Worm (Caenorhabditis elegans) whole organism, L2 larva: Measurements from ENCODE around the gene ddx-23.

ENCODE experiments used
- C34F6.9 ChIP-seq: fragments of 150-350 bp; optimal IDR thresholded peaks from 2 replicates; lab custom pipeline; 2014; ENCODE audit warnings: missing biosample characterization, missing genetic modification characterization
- F13H6.1 ChIP-seq: sonication (generic microtip); optimal IDR thresholded peaks from 2 replicates; lab custom pipeline; 2016; ENCODE audit warnings: missing genetic modification characterization, missing compliant biosample characterization
- R02D3.7 ChIP-seq: fragments of 150-350 bp; optimal IDR thresholded peaks from 2 replicates; lab custom pipeline; 2014; ENCODE audit warnings: missing biosample characterization, missing genetic modification characterization
- Y55F3AM.14 ChIP-seq: fragments of 200-800 bp; sonication (Bioruptor generic); optimal IDR thresholded peaks from 2 replicates; lab custom pipeline; 2018; ENCODE audit warnings: mild to moderate bottlenecking, missing genetic modification characterization, missing compliant biosample characterization
- ZK546.5 ChIP-seq: sonication (generic microtip); optimal IDR thresholded peaks from 2 replicates; lab custom pipeline; 2017; ENCODE audit warnings: missing biosample characterization, missing genetic modification characterization
- alr-1 ChIP-seq: fragments of 150-350 bp; optimal IDR thresholded peaks from 2 replicates; lab custom pipeline; 2014; ENCODE audit warnings: missing biosample characterization, missing genetic modification characterization
- ama-1 ChIP-seq: fragments of 150-350 bp; optimal IDR thresholded peaks from 2 replicates; lab custom pipeline; 2018; ENCODE audit warnings: inconsistent platforms
- blmp-1 ChIP-seq: sonication (generic microtip); optimal IDR thresholded peaks from 2 replicates; lab custom pipeline; 2017; ENCODE audit warnings: missing genetic modification characterization, mild to moderate bottlenecking, missing compliant biosample characterization, antibody characterized with exemption, moderate library complexity; ENCODE audit not compliant: insufficient read depth
- ceh-82 ChIP-seq: fragments of 150-350 bp; optimal IDR thresholded peaks from 2 replicates; lab custom pipeline; 2014; ENCODE audit warnings: missing biosample characterization, missing genetic modification characterization
- crh-2 ChIP-seq: sonication (generic microtip); optimal IDR thresholded peaks from 2 replicates; lab custom pipeline; 2017; ENCODE audit warnings: missing biosample characterization, missing genetic modification characterization
- dmd-4 ChIP-seq: sonication (generic microtip); optimal IDR thresholded peaks from 2 replicates; lab custom pipeline; 2017; ENCODE audit warnings: missing biosample characterization, missing genetic modification characterization
- egl-27 ChIP-seq: sonication (generic microtip); optimal IDR thresholded peaks from 3 replicates; lab custom pipeline; 2017; ENCODE audit warnings: missing biosample characterization, missing genetic modification reagents, missing genetic modification characterization
- elt-1 ChIP-seq: fragments of 150-350 bp; optimal IDR thresholded peaks from 2 replicates; lab custom pipeline; 2014; ENCODE audit warnings: missing biosample characterization, missing genetic modification characterization
- elt-3 ChIP-seq: sonication (generic microtip); optimal IDR thresholded peaks from 2 replicates; lab custom pipeline; 2017; ENCODE audit warnings: missing biosample characterization, missing genetic modification characterization
- fos-1 ChIP-seq: fragments of 150-350 bp; optimal IDR thresholded peaks from 2 replicates; lab custom pipeline; 2014; ENCODE audit warnings: missing biosample characterization, missing genetic modification characterization
- gmeb-1 ChIP-seq: fragments of 150-350 bp; optimal IDR thresholded peaks from 2 replicates; lab custom pipeline; 2014; ENCODE audit warnings: missing biosample characterization, missing genetic modification characterization
- lin-11 ChIP-seq: fragments of 150-350 bp; sonication (generic microtip); optimal IDR thresholded peaks from 2 replicates; lab custom pipeline; 2014; ENCODE audit warnings: missing biosample characterization, missing genetic modification characterization, inconsistent platforms, mixed read lengths
- lin-13 ChIP-seq: fragments of 150-350 bp; optimal IDR thresholded peaks from 2 replicates; lab custom pipeline; 2014; ENCODE audit warnings: missing biosample characterization, missing genetic modification reagents, missing genetic modification characterization
- lin-39 ChIP-seq: fragments of 150-350 bp; optimal IDR thresholded peaks from 2 replicates; lab custom pipeline; 2014; ENCODE audit warnings: missing biosample characterization, missing genetic modification reagents, missing genetic modification characterization
- lsy-2 ChIP-seq, 2 experiments: fragments of 150-350 bp in 1 of 2; sonication (generic microtip) in 1 of 2; optimal IDR thresholded peaks; 2 replicates each; lab custom pipeline; 2014 to 2017; ENCODE audit warnings: missing biosample characterization in 2 of 2, missing genetic modification characterization in 2 of 2
- mab-5 ChIP-seq: fragments of 150-350 bp; optimal IDR thresholded peaks from 2 replicates; lab custom pipeline; 2014; ENCODE audit warnings: missing biosample characterization, missing genetic modification characterization
- mdl-1 ChIP-seq, 2 experiments: fragments of 150-350 bp in 1 of 2; sonication (generic microtip) in 1 of 2; optimal IDR thresholded peaks; 2 replicates each; lab custom pipeline; 2017; ENCODE audit warnings: missing biosample characterization in 2 of 2, missing genetic modification characterization in 2 of 2
- nhr-10 ChIP-seq: sonication (generic microtip); optimal IDR thresholded peaks from 2 replicates; lab custom pipeline; 2017; ENCODE audit warnings: missing biosample characterization, missing genetic modification characterization
- nhr-11 ChIP-seq: fragments of 150-350 bp; optimal IDR thresholded peaks from 2 replicates; lab custom pipeline; 2014; ENCODE audit warnings: missing biosample characterization, missing genetic modification characterization
- nhr-12 ChIP-seq: fragments of 150-350 bp; optimal IDR thresholded peaks from 2 replicates; lab custom pipeline; 2014; ENCODE audit warnings: missing biosample characterization, missing genetic modification characterization
- nhr-129 ChIP-seq: fragments of 150-350 bp; optimal IDR thresholded peaks from 2 replicates; lab custom pipeline; 2014; ENCODE audit warnings: missing biosample characterization, missing genetic modification characterization
- nhr-21 ChIP-seq: fragments of 150-350 bp; optimal IDR thresholded peaks from 2 replicates; lab custom pipeline; 2014; ENCODE audit warnings: missing biosample characterization, missing genetic modification characterization
- nhr-23 ChIP-seq: fragments of 150-350 bp; optimal IDR thresholded peaks from 2 replicates; lab custom pipeline; 2014; ENCODE audit warnings: missing biosample characterization, missing genetic modification reagents, missing genetic modification characterization
- nhr-6 ChIP-seq: fragments of 150-350 bp; optimal IDR thresholded peaks from 2 replicates; lab custom pipeline; 2014; ENCODE audit warnings: missing biosample characterization, missing genetic modification characterization
- peb-1 ChIP-seq: fragments of 150-350 bp; optimal IDR thresholded peaks from 2 replicates; lab custom pipeline; 2014; ENCODE audit warnings: missing biosample characterization, missing genetic modification characterization
- sem-4 ChIP-seq: fragments of 150-350 bp; optimal IDR thresholded peaks from 2 replicates; lab custom pipeline; 2014; ENCODE audit warnings: missing biosample characterization, missing genetic modification reagents, missing genetic modification characterization
- skn-1 ChIP-seq: sonication (generic microtip); optimal IDR thresholded peaks from 2 replicates; lab custom pipeline; 2017; ENCODE audit warnings: missing biosample characterization, missing genetic modification characterization
- sma-3 ChIP-seq: sonication (generic microtip); optimal IDR thresholded peaks from 2 replicates; lab custom pipeline; 2016; ENCODE audit warnings: missing genetic modification reagents, missing genetic modification characterization, missing compliant biosample characterization
- sma-9 ChIP-seq, 2 experiments: fragments of 150-350 bp in 1 of 2; sonication (generic microtip) in 1 of 2; optimal IDR thresholded peaks; 2 replicates each; lab custom pipeline; 2014 to 2016; ENCODE audit warnings: missing genetic modification characterization in 2 of 2, mild to moderate bottlenecking in 1 of 2, missing biosample characterization in 1 of 2, missing compliant biosample characterization in 1 of 2, missing genetic modification reagents in 1 of 2, moderate library complexity in 1 of 2
- snpc-4 ChIP-seq: fragments of 150-350 bp; optimal IDR thresholded peaks from 2 replicates; lab custom pipeline; 2014; ENCODE audit warnings: missing biosample characterization, missing genetic modification characterization
- unc-39 ChIP-seq: fragments of 150-350 bp; optimal IDR thresholded peaks from 2 replicates; lab custom pipeline; 2014; ENCODE audit warnings: missing biosample characterization, missing genetic modification characterization
- unc-55 ChIP-seq: fragments of 150-350 bp; sonication (generic microtip); optimal IDR thresholded peaks from 3 replicates; lab custom pipeline; 2014; ENCODE audit warnings: missing biosample characterization, missing genetic modification reagents, missing genetic modification characterization
- unc-62 ChIP-seq: fragments of 150-350 bp; optimal IDR thresholded peaks from 2 replicates; lab custom pipeline; 2014; ENCODE audit warnings: missing biosample characterization, missing genetic modification reagents, missing genetic modification characterization
- zag-1 ChIP-seq: fragments of 150-350 bp; optimal IDR thresholded peaks from 2 replicates; lab custom pipeline; 2014; ENCODE audit warnings: missing biosample characterization, missing genetic modification characterization
- ztf-1 ChIP-seq: fragments of 200-800 bp; sonication (Bioruptor generic); conservative IDR thresholded peaks from 2 replicates; pipeline ENCODE4 v1.3.6; 2022; ENCODE audit warnings: missing genetic modification characterization, missing compliant biosample characterization
- ztf-11 ChIP-seq: sonication (generic microtip); optimal IDR thresholded peaks from 2 replicates; lab custom pipeline; 2017; ENCODE audit warnings: missing biosample characterization, missing genetic modification characterization
- ztf-4 ChIP-seq: fragments of 150-350 bp; optimal IDR thresholded peaks from 2 replicates; lab custom pipeline; 2014; ENCODE audit warnings: missing biosample characterization, missing genetic modification characterization

Gene ddx-23

ce11 chrIII:5846412-5846811 is 6.7 kb downstream of the ddx-23 start:
- TF ChIP-seq lin-39 (tag; lab: Kevin White, UChicago) (no peak), ama-1 (no peak), C34F6.9 (peak; percentile 49), crh-2 (tag; lab: Kevin White, UChicago) (peak; percentile 7), sma-9 (GFP tag; optimal IDR thresholded peaks at IDR 0.05; lab: Kevin White, UChicago) (peak; percentile 3), sma-9 (tag; optimal IDR thresholded peaks at IDR 0.05; lab: Kevin White, UChicago) (no peak), unc-55 (GFP tag; lab: Kevin White, UChicago) (peak; percentile 30), nhr-12 (tag; lab: Kevin White, UChicago) (no peak)
- TF ChIP-seq, all 48 proteins: peak for 4

- TF ChIP-seq nhr-21 (tag; lab: Kevin White, UChicago) (no peak), ZK546.5 (tag; lab: Kevin White, UChicago) (no peak), lin-39 (tag; lab: Kevin White, UChicago) (no peak), sma-9 (GFP tag; optimal IDR thresholded peaks at IDR 0.05; lab: Kevin White, UChicago) (peak; percentile 72), sma-9 (tag; optimal IDR thresholded peaks at IDR 0.05; lab: Kevin White, UChicago) (no peak), unc-55 (GFP tag; lab: Kevin White, UChicago) (peak; percentile 94), egl-27 (peak; percentile 85), peb-1 (no peak), lsy-2 (tag; optimal IDR thresholded peaks at IDR 0.05; lab: Kevin White, UChicago) (peak; percentile 2 to 77), nhr-6 (peak; percentile 41), crh-2 (tag; lab: Kevin White, UChicago) (peak; percentile 82), mdl-1 (tag; optimal IDR thresholded peaks at IDR 0.05; lab: Kevin White, UChicago) (peak; percentile 89 to 95), nhr-129 (tag; lab: Kevin White, UChicago) (peak; percentile 91), R02D3.7 (tag; lab: Kevin White, UChicago) (no peak), C34F6.9 (peak; percentile 83), elt-1 (tag; lab: Kevin White, UChicago) (no peak), alr-1 (tag; lab: Kevin White, UChicago) (no peak), sem-4 (tag; lab: Kevin White, UChicago) (peak; percentile 28), Y55F3AM.14 (peak; percentile 71), nhr-10 (tag; lab: Kevin White, UChicago) (no peak), ztf-4 (tag; lab: Kevin White, UChicago) (peak; percentile 61), dmd-4 (tag; lab: Kevin White, UChicago) (no peak), ztf-1 (GFP tag; lab: Robert Waterston, UW) (no peak), zag-1 (peak; percentile 94), blmp-1 (tag; lab: Kevin White, UChicago) (no peak), F13H6.1 (peak; percentile 76), nhr-11 (no peak), nhr-12 (tag; lab: Kevin White, UChicago) (no peak), lin-11 (peak; percentile 34), lin-13 (GFP tag; lab: Kevin White, UChicago) (peak; percentile 58)
Measured at ce11 chrIII:5845483-5845882, 7.6 kb downstream of the ddx-23 start.

ce11 chrIII:5843662-5844061 is 9.4 kb downstream of the ddx-23 start:
- TF ChIP-seq egl-27, result no peak
- peak in 1 of 2 experiments; percentile 18 for TF ChIP-seq mdl-1 (tag; optimal IDR thresholded peaks at IDR 0.05; lab: Kevin White, UChicago)
- peak in 1 of 2 experiments; percentile 8 for TF ChIP-seq lsy-2 (tag; optimal IDR thresholded peaks at IDR 0.05; lab: Kevin White, UChicago)
- no peak for TF ChIP-seq blmp-1 (tag; lab: Kevin White, UChicago)
- peak; percentile 62 for TF ChIP-seq F13H6.1
- no peak for TF ChIP-seq elt-1 (tag; lab: Kevin White, UChicago)
- no peak for TF ChIP-seq fos-1 (tag; lab: Kevin White, UChicago)
- peak; percentile 70 for TF ChIP-seq nhr-129 (tag; lab: Kevin White, UChicago)

DNA sequence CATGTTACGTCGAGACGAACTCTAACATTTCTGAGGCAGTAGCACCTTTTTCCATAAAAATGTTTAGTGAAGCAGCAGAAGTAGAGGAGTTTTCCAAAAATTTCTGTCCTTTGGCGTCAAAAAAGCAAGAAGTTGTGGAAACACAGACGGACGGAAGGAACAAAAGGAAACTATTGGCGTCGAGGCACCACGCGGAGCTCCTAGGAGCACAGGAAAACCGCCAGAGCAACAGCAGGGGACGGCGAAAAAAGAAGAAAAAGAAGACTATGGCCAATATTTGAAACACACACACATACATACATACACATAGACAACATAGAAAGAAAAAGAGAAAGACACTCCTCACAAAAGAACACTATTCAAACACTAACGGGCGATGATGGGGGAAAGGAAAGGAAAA is 10.1 kb downstream of the ddx-23 start:
- TF ChIP-seq lin-39 (tag; lab: Kevin White, UChicago), result no peak
- TF ChIP-seq gmeb-1 (tag; lab: Kevin White, UChicago), result no peak
- peak; percentile 47 for TF ChIP-seq unc-55 (GFP tag; lab: Kevin White, UChicago)
- peak; percentile 37 for TF ChIP-seq C34F6.9

DNA sequence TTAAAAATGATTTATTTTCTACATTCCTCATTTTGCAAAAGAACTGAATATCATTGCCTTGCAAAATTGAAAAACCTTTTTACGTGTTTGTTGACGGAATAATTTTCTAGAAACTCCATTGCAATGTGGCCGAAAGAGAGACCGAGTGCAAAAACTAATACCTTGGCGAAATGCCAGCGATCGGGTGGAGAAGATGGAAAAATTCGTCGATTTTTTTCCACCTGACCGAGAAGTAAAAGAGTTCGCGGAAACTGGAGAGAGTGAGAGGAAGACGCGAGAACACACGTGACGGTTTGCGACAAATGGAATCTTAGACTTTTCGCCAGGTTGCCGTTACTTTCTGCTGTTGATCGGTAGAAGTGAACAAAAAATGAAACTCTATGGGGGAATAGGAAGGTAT is 11.4 kb downstream of the ddx-23 start:
- no peak for TF ChIP-seq dmd-4 (tag; lab: Kevin White, UChicago)
- TF ChIP-seq fos-1 (tag; lab: Kevin White, UChicago), result peak; percentile 19
- no peak for TF ChIP-seq ztf-11 (tag; lab: Kevin White, UChicago)
- TF ChIP-seq R02D3.7 (tag; lab: Kevin White, UChicago), result no peak
- TF ChIP-seq egl-27, result no peak
- no peak for TF ChIP-seq snpc-4 (tag; lab: Kevin White, UChicago)
- TF ChIP-seq ztf-4 (tag; lab: Kevin White, UChicago), result no peak
- peak; percentile 47 for TF ChIP-seq nhr-21 (tag; lab: Kevin White, UChicago)
- TF ChIP-seq F13H6.1, result peak; percentile 25
- no peak for TF ChIP-seq nhr-10 (tag; lab: Kevin White, UChicago)
- TF ChIP-seq lin-39 (tag; lab: Kevin White, UChicago), result no peak
- TF ChIP-seq skn-1 (tag; lab: Kevin White, UChicago), result no peak
- TF ChIP-seq mab-5 (tag; lab: Kevin White, UChicago), result no peak
- TF ChIP-seq zag-1, result no peak
- TF ChIP-seq nhr-129 (tag; lab: Kevin White, UChicago), result peak; percentile 78
- no peak for TF ChIP-seq unc-55 (GFP tag; lab: Kevin White, UChicago)
- no peak for TF ChIP-seq nhr-23 (tag; lab: Kevin White, UChicago)
- no peak for TF ChIP-seq unc-39 (tag; lab: Kevin White, UChicago)
- no peak for TF ChIP-seq nhr-11
- TF ChIP-seq lin-11, result peak; percentile 12
- no peak for TF ChIP-seq unc-62 (GFP tag; lab: Kevin White, UChicago)
- TF ChIP-seq ceh-82 (tag; lab: Kevin White, UChicago), result no peak
- TF ChIP-seq elt-3 (tag; lab: Kevin White, UChicago), result no peak
- TF ChIP-seq C34F6.9, result peak; percentile 44
- TF ChIP-seq sma-3 (GFP tag; lab: Kevin White, UChicago), result peak; percentile 39
